Worm (Caenorhabditis elegans): ENCODE results near the gene F15E6.5.

- TF ChIP-seq fos-1 (tag; optimal IDR thresholded peaks at IDR 0.05) (no peak), unc-62 (GFP tag; optimal IDR thresholded peaks at IDR 0.05) (no peak), lin-39 (tag; optimal IDR thresholded peaks at IDR 0.05) (no peak), elt-1 (tag; optimal IDR thresholded peaks at IDR 0.05) (no peak), lin-11 (tag; optimal IDR thresholded peaks at IDR 0.05) (no peak), F13H6.1 (tag; optimal IDR thresholded peaks at IDR 0.05) (no peak), snpc-4 (tag; optimal IDR thresholded peaks at IDR 0.05) (no peak), ama-1 (optimal IDR thresholded peaks at IDR 0.05) (no peak), dmd-4 (tag; optimal IDR thresholded peaks at IDR 0.05) (no peak), egl-27 (tag; optimal IDR thresholded peaks at IDR 0.05) (no peak), ztf-11 (tag; optimal IDR thresholded peaks at IDR 0.05) (no peak), nhr-11 (tag; optimal IDR thresholded peaks at IDR 0.05) (no peak), lsy-2 (tag; optimal IDR thresholded peaks at IDR 0.05) (no peak)
Measured at ce11 chrIV:4254989-4255582, 34.3 kb upstream of the F15E6.5 start.
